Fruit fly (Drosophila melanogaster) whole organism, embryonic: Measurements from ENCODE around the gene CG14342.
A peak's percentile ranks its signal among the peaks of the same experiment; 100 is the strongest.

ENCODE experiments used
- Abd-B ChIP-seq: fragments of 200-800 bp; sonication (Bioruptor generic); optimal IDR thresholded peaks from 2 replicates; lab custom pipeline; 2018; ENCODE audit warnings: missing biosample characterization, mild to moderate bottlenecking, missing genetic modification characterization, moderate library complexity
- Ada2b ChIP-seq: fragments of 200-800 bp; sonication (Bioruptor generic); IDR thresholded peaks from 2 replicates; pipeline ENCODE4 v1.3.6; 2022; ENCODE audit warnings: missing biosample characterization, missing genetic modification characterization
- CG10543 ChIP-seq: fragments of 200-800 bp; sonication (Bioruptor generic); optimal IDR thresholded peaks from 3 replicates; lab custom pipeline; 2017; ENCODE audit warnings: missing biosample characterization, mild to moderate bottlenecking, missing genetic modification characterization, moderate library complexity
- CG10979 ChIP-seq: fragments of 200-800 bp; sonication (Bioruptor generic); optimal IDR thresholded peaks from 2 replicates; lab custom pipeline; 2018; ENCODE audit warnings: missing biosample characterization, mild to moderate bottlenecking, missing genetic modification characterization, moderate library complexity
- CG12391 ChIP-seq: fragments of 200-800 bp; sonication (Bioruptor generic); optimal IDR thresholded peaks from 3 replicates; lab custom pipeline; 2018; ENCODE audit warnings: missing biosample characterization, mild to moderate bottlenecking, missing genetic modification characterization, moderate library complexity
- CG12744 ChIP-seq: fragments of 200-800 bp; sonication (Bioruptor generic); optimal IDR thresholded peaks from 2 replicates; lab custom pipeline; 2016; ENCODE audit warnings: missing biosample characterization, missing genetic modification characterization
- CG13775 ChIP-seq: fragments of 200-800 bp; sonication (Bioruptor generic); optimal IDR thresholded peaks from 3 replicates; lab custom pipeline; 2017; ENCODE audit warnings: missing biosample characterization, mild to moderate bottlenecking, missing genetic modification characterization
- CG14050 ChIP-seq: fragments of 200-800 bp; sonication (Bioruptor generic); IDR thresholded peaks from 3 replicates; pipeline ENCODE4 v1.3.6; 2022; ENCODE audit warnings: missing biosample characterization, missing genetic modification characterization
- CG16863 ChIP-seq: fragments of 200-800 bp; sonication (Bioruptor generic); optimal IDR thresholded peaks from 3 replicates; lab custom pipeline; 2016; ENCODE audit warnings: missing biosample characterization, missing genetic modification characterization
- CG17829 ChIP-seq: fragments of 200-800 bp; optimal IDR thresholded peaks from 2 replicates; lab custom pipeline; 2019; ENCODE audit warnings: missing biosample characterization, mild to moderate bottlenecking, missing genetic modification characterization, moderate library complexity
- CG18011 ChIP-seq: fragments of 200-800 bp; sonication (Bioruptor generic); optimal IDR thresholded peaks from 2 replicates; lab custom pipeline; 2017; ENCODE audit warnings: missing biosample characterization, missing genetic modification characterization, mild to moderate bottlenecking, moderate library complexity, missing genotype
- CG2120 ChIP-seq: fragments of 200-800 bp; sonication (Bioruptor generic); optimal IDR thresholded peaks from 3 replicates; lab custom pipeline; 2016; ENCODE audit warnings: missing biosample characterization, missing genetic modification characterization
- CG2678 ChIP-seq: fragments of 200-800 bp; sonication (Bioruptor generic); optimal IDR thresholded peaks from 3 replicates; lab custom pipeline; 2019; ENCODE audit warnings: missing biosample characterization, mild to moderate bottlenecking, missing genetic modification characterization, moderate library complexity
- CG2889 ChIP-seq: fragments of 200-800 bp; sonication (Bioruptor generic); IDR thresholded peaks from 3 replicates; pipeline ENCODE4 v1.3.6; 2022; ENCODE audit warnings: missing biosample characterization, missing genetic modification characterization
- CG34224 ChIP-seq: fragments of 200-800 bp; sonication (Bioruptor generic); IDR thresholded peaks from 3 replicates; pipeline ENCODE4 v1.3.6; 2022; ENCODE audit warnings: missing biosample characterization, missing genetic modification characterization; ENCODE audit not compliant: partially characterized antibody
- CG42726 ChIP-seq: fragments of 200-800 bp; sonication (Bioruptor generic); IDR thresholded peaks from 2 replicates; pipeline ENCODE4 v1.3.6; 2022; ENCODE audit warnings: missing biosample characterization, missing genetic modification characterization; ENCODE audit not compliant: partially characterized antibody
- CG43689 ChIP-seq: fragments of 200-800 bp; sonication (Bioruptor generic); IDR thresholded peaks from 2 replicates; pipeline ENCODE4 v1.3.6; 2022; ENCODE audit warnings: missing biosample characterization, missing genetic modification characterization
- CG5180 ChIP-seq: fragments of 200-800 bp; sonication (Bioruptor generic); optimal IDR thresholded peaks from 3 replicates; lab custom pipeline; 2017; ENCODE audit warnings: missing biosample characterization, missing genetic modification characterization, mild to moderate bottlenecking, moderate library complexity, missing genetic modification reagents
- CG8944 ChIP-seq: fragments of 200-800 bp; sonication (Bioruptor generic); optimal IDR thresholded peaks from 3 replicates; lab custom pipeline; 2016; ENCODE audit warnings: missing biosample characterization, missing genetic modification characterization
- CG9437 ChIP-seq: fragments of 200-800 bp; sonication (Bioruptor generic); optimal IDR thresholded peaks from 2 replicates; lab custom pipeline; 2018; ENCODE audit warnings: missing biosample characterization, mild to moderate bottlenecking, missing genetic modification characterization
- CG9932 ChIP-seq: fragments of 200-800 bp; sonication (Bioruptor generic); IDR thresholded peaks from 2 replicates; pipeline ENCODE4 v1.3.6; 2022; ENCODE audit warnings: missing biosample characterization, missing genetic modification characterization
- Dref ChIP-seq: fragments of 200-800 bp; sonication (Bioruptor generic); IDR thresholded peaks from 2 replicates; pipeline ENCODE4 v1.3.6; 2022; ENCODE audit warnings: missing biosample characterization, missing genetic modification characterization
- E2f2 ChIP-seq: fragments of 200-800 bp; sonication (Bioruptor generic); IDR thresholded peaks from 2 replicates; pipeline ENCODE4 v1.3.6; 2022; ENCODE audit warnings: missing biosample characterization, missing genetic modification characterization
- Elba2 ChIP-seq: fragments of 200-800 bp; sonication (Bioruptor generic); optimal IDR thresholded peaks from 3 replicates; lab custom pipeline; 2016; ENCODE audit warnings: missing biosample characterization, missing genetic modification characterization
- Ptx1 ChIP-seq: fragments of 200-800 bp; sonication (Bioruptor generic); IDR thresholded peaks from 2 replicates; pipeline ENCODE4 v1.3.6; 2022; ENCODE audit warnings: missing biosample characterization, missing genetic modification characterization
- ato ChIP-seq: fragments of 200-800 bp; sonication (Bioruptor generic); IDR thresholded peaks from 2 replicates; pipeline ENCODE4 v1.3.6; 2022; ENCODE audit warnings: missing biosample characterization, missing genetic modification characterization; ENCODE audit not compliant: partially characterized antibody
- chm ChIP-seq: fragments of 200-800 bp; sonication (Bioruptor generic); IDR thresholded peaks from 2 replicates; pipeline ENCODE4 v1.3.6; 2022; ENCODE audit warnings: missing biosample characterization, missing genetic modification characterization
- croc ChIP-seq: fragments of 200-800 bp; sonication (Bioruptor generic); conservative IDR thresholded peaks from 3 replicates; pipeline ENCODE4 v1.3.6; 2022; ENCODE audit warnings: missing biosample characterization, missing genetic modification characterization
- da ChIP-seq: fragments of 200-800 bp; sonication (Bioruptor generic); optimal IDR thresholded peaks from 2 replicates; lab custom pipeline; 2016; ENCODE audit warnings: missing biosample characterization, missing genetic modification characterization
- ems ChIP-seq: fragments of 200-800 bp; sonication (Bioruptor generic); optimal IDR thresholded peaks from 3 replicates; lab custom pipeline; 2016; ENCODE audit warnings: missing biosample characterization, missing genetic modification characterization
- esg ChIP-seq: fragments of 200-800 bp; sonication (Bioruptor generic); conservative IDR thresholded peaks from 2 replicates; pipeline ENCODE4 v1.3.6; 2022; ENCODE audit warnings: missing biosample characterization, missing genetic modification characterization
- gce ChIP-seq: fragments of 200-800 bp; sonication (Bioruptor generic); IDR thresholded peaks from 3 replicates; pipeline ENCODE4 v1.3.6; 2022; ENCODE audit warnings: missing biosample characterization, missing genetic modification characterization
- gcm2 ChIP-seq: fragments of 200-800 bp; sonication (Bioruptor generic); optimal IDR thresholded peaks from 2 replicates; lab custom pipeline; 2016; ENCODE audit warnings: missing biosample characterization, missing genetic modification characterization
- gro ChIP-seq: fragments of 200-800 bp; sonication (Bioruptor generic); optimal IDR thresholded peaks from 2 replicates; lab custom pipeline; 2016; ENCODE audit warnings: missing biosample characterization, missing genetic modification characterization
- lilli ChIP-seq: fragments of 200-800 bp; sonication (Bioruptor generic); optimal IDR thresholded peaks from 3 replicates; lab custom pipeline; 2016; ENCODE audit warnings: missing biosample characterization, missing genetic modification characterization
- maf-S ChIP-seq: fragments of 200-800 bp; sonication (Bioruptor generic); optimal IDR thresholded peaks from 2 replicates; lab custom pipeline; 2016; ENCODE audit warnings: missing biosample characterization, missing genetic modification characterization
- onecut ChIP-seq: fragments of 200-800 bp; sonication (Bioruptor generic); IDR thresholded peaks from 2 replicates; pipeline ENCODE4 v1.3.6; 2022; ENCODE audit warnings: missing biosample characterization, missing genetic modification characterization
- sc ChIP-seq, 3 experiments: fragments of >200 bp in 2 of 3; fragments of 200-800 bp in 1 of 3; sonication (Bioruptor generic) in 1 of 3; optimal IDR thresholded peaks; 2 replicates in 2 of 3; 3 replicates in 1 of 3; lab custom pipeline; 2017; ENCODE audit warnings: mild to moderate bottlenecking in 1 of 3, missing biosample characterization in 1 of 3, missing genetic modification characterization in 1 of 3, missing genetic modification reagents in 1 of 3
- schlank ChIP-seq: fragments of 200-800 bp; sonication (Bioruptor generic); optimal IDR thresholded peaks from 2 replicates; lab custom pipeline; 2018; ENCODE audit warnings: missing biosample characterization, mild to moderate bottlenecking, missing genetic modification characterization
- scrt ChIP-seq: fragments of 200-800 bp; sonication (Bioruptor generic); optimal IDR thresholded peaks from 2 replicates; lab custom pipeline; 2018; ENCODE audit warnings: missing biosample characterization, mild to moderate bottlenecking, missing genetic modification characterization, moderate library complexity
- sens-2 ChIP-seq: fragments of 200-800 bp; sonication (Bioruptor generic); IDR thresholded peaks from 2 replicates; pipeline ENCODE4 v1.3.6; 2022; ENCODE audit warnings: missing biosample characterization, missing genetic modification characterization
- sna ChIP-seq: fragments of 200-800 bp; sonication (Bioruptor generic); IDR thresholded peaks from 2 replicates; pipeline ENCODE4 v1.3.6; 2022; ENCODE audit warnings: missing biosample characterization, missing genetic modification characterization; ENCODE audit not compliant: partially characterized antibody
- so ChIP-seq: fragments of 200-800 bp; sonication (Bioruptor generic); IDR thresholded peaks from 3 replicates; pipeline ENCODE4 v1.3.6; 2022; ENCODE audit warnings: missing biosample characterization, missing genetic modification characterization
- sob ChIP-seq: fragments of 200-800 bp; sonication (Bioruptor generic); IDR thresholded peaks from 2 replicates; pipeline ENCODE4 v1.3.6; 2022; ENCODE audit warnings: missing biosample characterization, missing genetic modification characterization
- sr ChIP-seq: fragments of 200-800 bp; sonication (Bioruptor generic); IDR thresholded peaks from 3 replicates; pipeline ENCODE4 v1.3.6; 2022; ENCODE audit warnings: missing biosample characterization, missing genetic modification characterization
- tap ChIP-seq: fragments of 200-800 bp; optimal IDR thresholded peaks from 3 replicates; lab custom pipeline; 2019; ENCODE audit warnings: missing biosample characterization, mild to moderate bottlenecking, missing genetic modification characterization, moderate library complexity
- tio ChIP-seq: fragments of 200-800 bp; sonication (Bioruptor generic); optimal IDR thresholded peaks from 2 replicates; lab custom pipeline; 2017; ENCODE audit warnings: missing biosample characterization, missing genetic modification characterization, inconsistent platforms
- tna ChIP-seq: fragments of 200-800 bp; sonication (Bioruptor generic); IDR thresholded peaks from 2 replicates; pipeline ENCODE4 v1.3.6; 2022; ENCODE audit warnings: missing biosample characterization, missing genetic modification characterization; ENCODE audit not compliant: partially characterized antibody
- unc-4 ChIP-seq: fragments of 200-800 bp; sonication (Bioruptor generic); IDR thresholded peaks from 2 replicates; pipeline ENCODE4 v1.3.6; 2022; ENCODE audit warnings: missing biosample characterization, missing genetic modification characterization; ENCODE audit not compliant: partially characterized antibody
- wdn ChIP-seq: fragments of 200-800 bp; sonication (Bioruptor generic); IDR thresholded peaks from 2 replicates; pipeline ENCODE4 v1.3.6; 2022; ENCODE audit warnings: missing biosample characterization, missing genetic modification characterization
- yki ChIP-seq: fragments of >200 bp; optimal IDR thresholded peaks from 3 replicates; lab custom pipeline; 2018
- zen ChIP-seq: fragments of 200-800 bp; sonication (Bioruptor generic); optimal IDR thresholded peaks from 3 replicates; lab custom pipeline; 2018; ENCODE audit warnings: missing biosample characterization, mild to moderate bottlenecking, missing genetic modification characterization, moderate library complexity

The CG14342 gene

DNA sequence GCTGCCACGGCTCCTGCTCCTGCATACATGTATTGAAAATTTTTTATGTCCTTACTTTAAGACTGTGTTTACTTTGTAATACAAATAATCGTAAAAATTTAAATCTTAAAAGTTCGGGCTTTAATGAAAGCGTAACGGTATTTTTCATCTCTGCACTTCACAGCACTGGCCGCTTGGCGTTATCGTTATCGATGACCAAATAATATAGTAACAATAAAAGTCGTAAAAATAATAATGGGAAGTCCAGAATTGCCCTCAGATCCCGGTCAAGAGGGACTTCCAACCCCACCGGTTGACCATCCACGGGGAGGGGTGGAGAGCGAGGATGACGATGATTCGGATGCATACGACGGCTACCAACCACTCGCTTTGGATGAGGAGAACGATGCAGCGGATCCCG lies 37.7 kb upstream of the CG14342 start, which contains the start of gene CG14341 (continued):
- TF ChIP-seq gro = no peak
- no peak for TF ChIP-seq wdn (GFP tag; lab: Robert Waterston, UW)
- no peak for TF ChIP-seq CG16863 (GFP tag; lab: Kevin White, UChicago)
- no peak for TF ChIP-seq CG10979 (tag; lab: Kevin White, UChicago)
- TF ChIP-seq lilli (GFP tag; lab: Kevin White, UChicago) = no peak
- no peak for TF ChIP-seq da (GFP tag; lab: Kevin White, UChicago)
- TF ChIP-seq schlank (tag; lab: Kevin White, UChicago) = no peak
- no peak for TF ChIP-seq CG17829 (tag; lab: Kevin White, UChicago)
- TF ChIP-seq zen (tag; lab: Kevin White, UChicago) = no peak
- peak; percentile 64 for TF ChIP-seq Dref (GFP tag; lab: Robert Waterston, UW)
- no peak for TF ChIP-seq CG12744
- TF ChIP-seq Abd-B = peak; percentile 27
- no peak for TF ChIP-seq CG43689 (GFP tag; lab: Robert Waterston, UW)
- no peak for TF ChIP-seq CG42726
- TF ChIP-seq croc (GFP tag; lab: Robert Waterston, UW) = no peak
- no peak for TF ChIP-seq Ada2b (GFP tag; lab: Robert Waterston, UW)
- no peak for TF ChIP-seq CG13775
- no peak for TF ChIP-seq CG9932 (GFP tag; lab: Robert Waterston, UW)
- TF ChIP-seq CG12391 = no peak
- TF ChIP-seq CG14050 (GFP tag; lab: Robert Waterston, UW) = no peak
- TF ChIP-seq CG2678 (tag; lab: Kevin White, UChicago) = no peak
- no peak for TF ChIP-seq tio
- TF ChIP-seq sna = no peak
- TF ChIP-seq CG18011 (GFP tag; lab: Kevin White, UChicago) = no peak
- no peak for TF ChIP-seq gce (GFP tag; lab: Robert Waterston, UW)
- no peak for TF ChIP-seq gcm2 (GFP tag; lab: Kevin White, UChicago)
- no peak for TF ChIP-seq CG8944 (GFP tag; lab: Kevin White, UChicago)
- no peak for TF ChIP-seq CG5180
- no peak for TF ChIP-seq Elba2 (GFP tag; lab: Kevin White, UChicago)
- no peak for TF ChIP-seq sob (GFP tag; lab: Robert Waterston, UW)
- TF ChIP-seq Ptx1 = no peak
- no peak for TF ChIP-seq yki
- TF ChIP-seq sc (optimal IDR thresholded peaks at IDR 0.05; lab: Kevin White, UChicago) = no peak
- TF ChIP-seq sc (GFP tag; optimal IDR thresholded peaks at IDR 0.05; lab: Kevin White, UChicago) = no peak
- TF ChIP-seq tna (GFP tag; lab: Robert Waterston, UW) = no peak
- TF ChIP-seq chm = no peak
- no peak for TF ChIP-seq CG2120 (GFP tag; lab: Kevin White, UChicago)
- TF ChIP-seq sr (GFP tag; lab: Robert Waterston, UW) = no peak
- no peak for TF ChIP-seq esg (GFP tag; lab: Robert Waterston, UW)
- peak; percentile 33; the same call in 2 of the 3 replicates for TF ChIP-seq CG34224 (GFP tag; lab: Robert Waterston, UW)
- 0 out of 2 replicates have a peak, but pooled peaks have one; percentile 17 for TF ChIP-seq unc-4 (GFP tag; lab: Robert Waterston, UW)
- TF ChIP-seq CG10543 (GFP tag; lab: Kevin White, UChicago) = no peak
- no peak for TF ChIP-seq CG2889
- TF ChIP-seq ato (GFP tag; lab: Robert Waterston, UW) = 0 out of 2 replicates have a peak, but pooled peaks have one; percentile 10
- no peak for TF ChIP-seq tap
- peak; percentile 49 for TF ChIP-seq CG9437 (GFP tag; lab: Kevin White, UChicago)
- no peak for TF ChIP-seq maf-S (GFP tag; lab: Kevin White, UChicago)
- TF ChIP-seq ems (GFP tag; lab: Kevin White, UChicago) = no peak
- peak; percentile 56 for TF ChIP-seq E2f2 (GFP tag; lab: Robert Waterston, UW)
- TF ChIP-seq sens-2 = no peak
- TF ChIP-seq scrt (GFP tag; lab: Kevin White, UChicago) = no peak
- TF ChIP-seq onecut = no peak
- TF ChIP-seq so = no peak
